Worm (Caenorhabditis elegans): ENCODE measurements around the gene T26A5.6.

T26A5.6 gene

ce11 chrIII:6421973-6422511, 28.5 kb downstream of the T26A5.6 start:
- peak; percentile 14 for TF ChIP-seq jun-1 (tag; optimal IDR thresholded peaks at IDR 0.05)
- TF ChIP-seq mab-9 (GFP tag; IDR thresholded peaks at IDR 0.05): no peak
- peak; percentile 36 for TF ChIP-seq blmp-1 (tag; optimal IDR thresholded peaks at IDR 0.05)
- TF ChIP-seq nhr-19 (GFP tag; conservative IDR thresholded peaks at IDR 0.05): peak; percentile 34
- peak in 1 of 2 experiments; percentile 31 for TF ChIP-seq mdl-1 (tag; optimal IDR thresholded peaks at IDR 0.05)
- TF ChIP-seq nhr-71 (tag; optimal IDR thresholded peaks at IDR 0.05): peak; percentile 28
- no peak for TF ChIP-seq ceh-88 (GFP tag; IDR thresholded peaks at IDR 0.05)
- TF ChIP-seq fkh-4 (tag; optimal IDR thresholded peaks at IDR 0.05; ENCODE audit: borderline replicate concordance): no peak
- TF ChIP-seq nhr-85 (tag): peak; percentile 45
- TF ChIP-seq elt-2 (tag; optimal IDR thresholded peaks at IDR 0.05): peak; percentile 72
- no peak for TF ChIP-seq F16B12.6 (tag; optimal IDR thresholded peaks at IDR 0.05)
- TF ChIP-seq lin-14 (GFP tag; optimal IDR thresholded peaks at IDR 0.05): peak; percentile 41
- peak in 1 of 2 experiments; percentile 57 for TF ChIP-seq lin-35 (GFP tag; optimal IDR thresholded peaks at IDR 0.05)
- TF ChIP-seq nhr-90 (tag; optimal IDR thresholded peaks at IDR 0.05; ENCODE audit: poor library complexity): peak; percentile 35
- peak; percentile 16 for TF ChIP-seq nhr-20 (tag; optimal IDR thresholded peaks at IDR 0.05)

DNA sequence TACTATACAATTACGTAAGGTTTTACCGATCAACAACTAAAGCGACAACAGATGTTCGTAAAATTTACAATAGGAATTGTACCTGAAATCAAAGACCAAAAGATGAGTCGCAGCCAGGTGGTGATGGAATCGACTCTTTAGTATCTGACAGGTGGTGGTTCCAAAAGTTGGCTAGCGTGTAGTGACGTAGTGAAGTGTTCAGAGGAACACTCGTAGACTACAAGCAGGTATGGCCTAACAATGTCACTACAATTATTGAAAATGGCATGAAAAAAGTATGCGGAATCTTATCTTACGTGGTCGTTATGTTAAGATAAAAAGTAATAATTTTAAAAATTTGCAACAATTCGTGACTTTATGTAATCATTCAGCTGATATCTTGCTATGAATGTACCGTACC, 29.0 kb downstream of the T26A5.6 start:
- TF ChIP-seq irx-1 (tag; optimal IDR thresholded peaks at IDR 0.05) (no peak), nhr-85 (tag) (peak; percentile 74)

DNA sequence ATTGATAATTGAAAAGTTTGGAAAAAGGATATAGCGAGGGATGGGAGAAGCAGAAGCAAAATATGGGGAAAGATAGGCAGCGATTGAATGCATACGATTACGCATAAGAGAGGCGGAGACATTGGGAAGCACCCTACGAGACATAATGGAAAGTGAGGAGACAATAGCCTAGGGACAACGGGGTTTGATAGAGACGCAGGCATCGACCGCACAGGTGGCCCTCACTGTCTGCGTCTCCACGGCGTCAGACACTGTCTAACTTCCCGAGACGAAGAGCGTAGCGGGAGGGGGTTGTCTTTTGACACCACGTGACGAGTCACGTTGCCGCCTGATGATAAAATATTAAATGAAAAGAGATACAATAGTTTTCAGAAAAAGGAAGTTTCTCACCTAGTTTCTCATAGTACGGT, 29.5 kb downstream of the T26A5.6 start:
- TF ChIP-seq ceh-8 (GFP tag; optimal IDR thresholded peaks at IDR 0.05): peak; percentile 52
- peak; percentile 68 to 98 for TF ChIP-seq mdl-1 (tag; optimal IDR thresholded peaks at IDR 0.05)
- TF ChIP-seq ztf-4 (tag; optimal IDR thresholded peaks at IDR 0.05): peak; percentile 89
- TF ChIP-seq lin-35 (GFP tag; optimal IDR thresholded peaks at IDR 0.05): peak; percentile 76 to 81
- peak; percentile 77 for TF ChIP-seq fkh-4 (tag; optimal IDR thresholded peaks at IDR 0.05; ENCODE audit: borderline replicate concordance)
- peak; percentile 87 for TF ChIP-seq irx-1 (tag; optimal IDR thresholded peaks at IDR 0.05)
- TF ChIP-seq pax-3 (tag; optimal IDR thresholded peaks at IDR 0.05): peak; percentile 88
- TF ChIP-seq unc-98 (GFP tag; IDR thresholded peaks at IDR 0.05): peak; percentile 85
- TF ChIP-seq nhr-28 (tag; optimal IDR thresholded peaks at IDR 0.05): no peak
- no peak for TF ChIP-seq ama-1 (optimal IDR thresholded peaks at IDR 0.05)
- TF ChIP-seq isw-1 (GFP tag; IDR thresholded peaks at IDR 0.05): peak; percentile 87
- TF ChIP-seq lin-13 (GFP tag; optimal IDR thresholded peaks at IDR 0.05): peak; percentile 63
- TF ChIP-seq snpc-4 (tag; optimal IDR thresholded peaks at IDR 0.05): peak; percentile 73
- TF ChIP-seq nhr-84 (tag; optimal IDR thresholded peaks at IDR 0.05): no peak
- no peak for TF ChIP-seq nhr-12 (tag; optimal IDR thresholded peaks at IDR 0.05)
- TF ChIP-seq ceh-90 (tag; optimal IDR thresholded peaks at IDR 0.05): no peak
- peak; percentile 92 for TF ChIP-seq grh-1 (GFP tag; IDR thresholded peaks at IDR 0.05)
- peak; percentile 51 to 73 for TF ChIP-seq egl-27 (tag; optimal IDR thresholded peaks at IDR 0.05)
- peak; percentile 98 for TF ChIP-seq lin-14 (GFP tag; optimal IDR thresholded peaks at IDR 0.05)
- peak; percentile 54 for TF ChIP-seq blmp-1 (tag; optimal IDR thresholded peaks at IDR 0.05)
- TF ChIP-seq aly-2 (tag; optimal IDR thresholded peaks at IDR 0.05): peak; percentile 69
- peak; percentile 91 to 99 for TF ChIP-seq efl-1 (optimal IDR thresholded peaks at IDR 0.05)
- TF ChIP-seq efl-1 (GFP tag; optimal IDR thresholded peaks at IDR 0.05 in 1 of 2): peak; percentile 65 to 98
- TF ChIP-seq lsy-2 (tag; optimal IDR thresholded peaks at IDR 0.05): peak; percentile 81 to 88
- peak; percentile 59 to 72 (median 69) for TF ChIP-seq dpl-1 (GFP tag; optimal IDR thresholded peaks at IDR 0.05)
- TF ChIP-seq xbp-1 (tag; optimal IDR thresholded peaks at IDR 0.05): peak; percentile 91
- peak in 3 of 6 experiments; percentile 20 to 85 (median 78) for TF ChIP-seq elt-3 (tag; optimal IDR thresholded peaks at IDR 0.05)
- TF ChIP-seq fos-1 (tag; optimal IDR thresholded peaks at IDR 0.05): peak; percentile 60
- peak; percentile 83 for TF ChIP-seq unc-130 (tag; optimal IDR thresholded peaks at IDR 0.05)
- peak; percentile 99 for TF ChIP-seq nhr-85 (tag)
- peak; percentile 59 for TF ChIP-seq aha-1 (tag; optimal IDR thresholded peaks at IDR 0.05)
- TF ChIP-seq ceh-63 (GFP tag; optimal IDR thresholded peaks at IDR 0.05): no peak
- TF ChIP-seq mep-1 (tag; optimal IDR thresholded peaks at IDR 0.05): peak; percentile 78
- TF ChIP-seq hlh-17 (GFP tag; optimal IDR thresholded peaks at IDR 0.05; ENCODE audit: borderline replicate concordance): no peak
- no peak for TF ChIP-seq ces-1 (GFP tag; optimal IDR thresholded peaks at IDR 0.05)
- TF ChIP-seq tlp-1 (tag; optimal IDR thresholded peaks at IDR 0.05): no peak
- TF ChIP-seq alr-1 (tag; optimal IDR thresholded peaks at IDR 0.05; ENCODE audit: borderline replicate concordance): no peak
- peak; percentile 54 for TF ChIP-seq fkh-10 (GFP tag; optimal IDR thresholded peaks at IDR 0.05)
- no peak for TF ChIP-seq unc-62 (GFP tag; optimal IDR thresholded peaks at IDR 0.05)

Data from whole organism, L1 larva.